Worm (Caenorhabditis elegans): ENCODE results near the gene T13B5.9.

The T13B5.9 gene

DNA sequence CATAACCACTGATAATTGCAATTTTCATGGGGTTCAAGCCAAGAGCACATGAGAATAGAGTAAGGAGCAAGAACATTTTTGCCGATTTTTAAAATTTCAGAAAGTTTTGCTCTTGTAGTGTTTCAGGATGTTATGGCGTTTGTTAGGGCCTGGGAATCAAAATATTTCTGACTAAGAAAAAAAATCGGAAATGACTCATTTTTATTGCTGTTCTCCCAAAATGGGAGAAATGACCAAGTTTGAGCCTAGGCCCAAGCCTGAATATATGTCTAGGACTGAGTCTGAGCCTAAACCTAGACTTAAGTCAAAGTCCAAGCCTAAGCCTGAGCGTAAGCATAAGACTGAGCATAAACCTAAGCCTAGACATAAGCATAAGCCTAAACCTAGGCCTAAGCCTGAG, at the start of gene T13B5.9:
Gene T13B5.9, minus strand, starts transcription at position 101 of the 400 bp plus-strand sequence.
- TF ChIP-seq fos-1 (tag; optimal IDR thresholded peaks at IDR 0.05) (no peak), skn-1 (tag; optimal IDR thresholded peaks at IDR 0.05) (no peak), sma-9 (GFP tag; optimal IDR thresholded peaks at IDR 0.05) (no peak), sma-9 (tag; optimal IDR thresholded peaks at IDR 0.05) (no peak), F13H6.1 (tag; optimal IDR thresholded peaks at IDR 0.05) (no peak)

DNA sequence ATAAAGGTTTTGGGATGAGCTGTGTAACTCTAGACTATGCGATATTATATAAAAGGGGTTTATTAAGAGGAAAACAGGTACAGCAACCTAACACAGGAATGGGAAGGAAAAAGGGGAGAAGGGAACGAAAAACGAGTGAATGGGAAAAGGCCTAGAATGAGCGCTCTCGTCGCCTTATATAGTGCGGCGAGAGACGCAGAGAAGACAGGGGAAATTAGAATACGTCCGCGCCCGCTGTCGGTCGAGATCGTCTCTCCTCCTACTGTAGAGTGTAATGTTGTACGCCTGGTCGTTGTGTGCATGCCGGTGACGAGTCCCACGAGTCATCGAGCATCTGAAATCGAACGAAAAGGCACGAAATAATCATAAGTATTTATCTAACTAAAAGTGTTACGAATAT, 49.0 kb upstream of the T13B5.9 start:
- TF ChIP-seq unc-55 (GFP tag; optimal IDR thresholded peaks at IDR 0.05), result no peak
- TF ChIP-seq nhr-6 (tag; optimal IDR thresholded peaks at IDR 0.05), result no peak
- TF ChIP-seq ztf-4 (tag; optimal IDR thresholded peaks at IDR 0.05), result no peak
- TF ChIP-seq ztf-11 (tag; optimal IDR thresholded peaks at IDR 0.05), result no peak
- TF ChIP-seq alr-1 (tag; optimal IDR thresholded peaks at IDR 0.05), result no peak
- no peak for TF ChIP-seq nhr-10 (tag; optimal IDR thresholded peaks at IDR 0.05)
- TF ChIP-seq nhr-23 (tag; optimal IDR thresholded peaks at IDR 0.05), result no peak
- TF ChIP-seq dmd-4 (tag; optimal IDR thresholded peaks at IDR 0.05), result no peak
- no peak for TF ChIP-seq C34F6.9 (tag; optimal IDR thresholded peaks at IDR 0.05)
- no peak for TF ChIP-seq peb-1 (tag; optimal IDR thresholded peaks at IDR 0.05)
- TF ChIP-seq lsy-2 (tag; optimal IDR thresholded peaks at IDR 0.05), result no peak
- no peak for TF ChIP-seq mdl-1 (tag; optimal IDR thresholded peaks at IDR 0.05)
- no peak for TF ChIP-seq crh-2 (tag; optimal IDR thresholded peaks at IDR 0.05)

DNA sequence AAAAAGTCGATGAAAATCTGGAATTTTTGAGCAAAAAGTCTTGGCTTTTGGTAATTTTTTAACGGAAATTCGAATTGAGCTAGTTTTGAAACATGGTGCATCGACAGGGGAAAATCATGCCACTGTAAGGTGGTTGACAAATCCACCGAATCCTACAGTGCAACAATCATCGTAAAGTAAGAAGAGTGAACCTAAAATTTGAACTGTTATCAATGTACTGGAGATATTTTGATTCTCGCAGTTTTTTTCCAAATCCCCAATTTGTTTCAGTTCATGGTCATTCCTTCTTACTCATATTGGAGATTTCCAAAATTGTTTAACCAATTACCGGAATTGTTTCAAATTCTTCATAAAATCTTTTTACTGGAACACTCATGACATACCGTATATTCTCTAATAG, 48.4 kb upstream of the T13B5.9 start:
- TF ChIP-seq nhr-6 (tag; optimal IDR thresholded peaks at IDR 0.05) (no peak), ceh-16 (tag; optimal IDR thresholded peaks at IDR 0.05) (no peak), nhr-11 (tag; optimal IDR thresholded peaks at IDR 0.05) (no peak), peb-1 (tag; optimal IDR thresholded peaks at IDR 0.05) (no peak), nhr-10 (tag; optimal IDR thresholded peaks at IDR 0.05) (no peak), gmeb-1 (tag; optimal IDR thresholded peaks at IDR 0.05) (no peak), dmd-4 (tag; optimal IDR thresholded peaks at IDR 0.05) (no peak), R02D3.7 (tag; optimal IDR thresholded peaks at IDR 0.05) (no peak), unc-55 (GFP tag; optimal IDR thresholded peaks at IDR 0.05) (no peak), ZK546.5 (tag; optimal IDR thresholded peaks at IDR 0.05) (no peak), ztf-11 (tag; optimal IDR thresholded peaks at IDR 0.05) (no peak), nhr-77 (tag; optimal IDR thresholded peaks at IDR 0.05) (no peak), elt-1 (tag; optimal IDR thresholded peaks at IDR 0.05) (no peak), sma-9 (GFP tag; optimal IDR thresholded peaks at IDR 0.05) (no peak), sma-9 (tag; optimal IDR thresholded peaks at IDR 0.05) (no peak), nhr-237 (tag; optimal IDR thresholded peaks at IDR 0.05) (no peak), nhr-129 (tag; optimal IDR thresholded peaks at IDR 0.05) (no peak), unc-39 (tag; optimal IDR thresholded peaks at IDR 0.05) (no peak), nhr-21 (tag; optimal IDR thresholded peaks at IDR 0.05) (no peak), Y55F3AM.14 (GFP tag; optimal IDR thresholded peaks at IDR 0.05) (no peak), lin-11 (tag; optimal IDR thresholded peaks at IDR 0.05) (no peak)

- no peak for TF ChIP-seq blmp-1 (tag; optimal IDR thresholded peaks at IDR 0.05; ENCODE audit: insufficient read depth)
- peak; percentile 16 for TF ChIP-seq aly-2 (tag; optimal IDR thresholded peaks at IDR 0.05)
Observed at ce11 chrII:1151810-1152209, 47.5 kb upstream of the T13B5.9 start.

DNA sequence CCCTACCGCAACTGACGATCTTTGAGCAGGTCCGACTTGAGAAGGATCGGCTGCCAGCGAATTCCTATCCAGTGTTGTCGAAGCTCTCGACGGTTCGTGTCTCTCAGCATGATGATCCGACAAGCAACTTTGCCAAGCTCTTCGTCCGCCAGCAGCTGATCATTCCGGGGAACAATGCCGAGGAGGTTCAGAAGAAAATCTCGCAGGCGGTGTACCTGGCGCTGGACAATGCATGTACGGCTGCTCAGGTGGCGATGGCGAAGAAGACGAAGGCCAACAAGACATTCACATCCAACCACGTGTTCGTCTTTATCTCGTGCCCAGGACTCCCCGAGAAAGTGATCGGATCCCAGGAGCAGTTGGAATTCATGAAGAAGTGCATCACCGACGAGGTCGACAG, 45.1 kb upstream of the T13B5.9 start:
- no peak for TF ChIP-seq nhr-23 (tag; optimal IDR thresholded peaks at IDR 0.05)
- TF ChIP-seq R02D3.7 (tag; optimal IDR thresholded peaks at IDR 0.05), result no peak
- TF ChIP-seq nhr-10 (tag; optimal IDR thresholded peaks at IDR 0.05), result no peak
- no peak for TF ChIP-seq fos-1 (tag; optimal IDR thresholded peaks at IDR 0.05)
- TF ChIP-seq F13H6.1 (tag; optimal IDR thresholded peaks at IDR 0.05), result no peak

ce11 chrII:1143173-1143738, 38.9 kb upstream of the T13B5.9 start:
- TF ChIP-seq unc-55 (GFP tag; optimal IDR thresholded peaks at IDR 0.05) (no peak), snpc-4 (tag; optimal IDR thresholded peaks at IDR 0.05) (no peak), crh-2 (tag; optimal IDR thresholded peaks at IDR 0.05) (peak; percentile 36), ztf-4 (tag; optimal IDR thresholded peaks at IDR 0.05) (no peak), nhr-237 (tag; optimal IDR thresholded peaks at IDR 0.05) (no peak), sma-3 (GFP tag; optimal IDR thresholded peaks at IDR 0.05) (peak; percentile 68), lin-11 (tag; optimal IDR thresholded peaks at IDR 0.05) (no peak), nhr-23 (tag; optimal IDR thresholded peaks at IDR 0.05) (no peak), mab-5 (tag; optimal IDR thresholded peaks at IDR 0.05) (no peak), fos-1 (tag; optimal IDR thresholded peaks at IDR 0.05) (peak; percentile 44), nhr-25 (tag; optimal IDR thresholded peaks at IDR 0.05) (no peak), blmp-1 (tag; optimal IDR thresholded peaks at IDR 0.05; ENCODE audit: insufficient read depth) (no peak), sma-9 (GFP tag; optimal IDR thresholded peaks at IDR 0.05) (no peak), sma-9 (tag; optimal IDR thresholded peaks at IDR 0.05) (no peak), gmeb-1 (tag; optimal IDR thresholded peaks at IDR 0.05) (no peak)
